Worm (Caenorhabditis elegans): ENCODE measurements around the gene hpo-9.

DNA sequence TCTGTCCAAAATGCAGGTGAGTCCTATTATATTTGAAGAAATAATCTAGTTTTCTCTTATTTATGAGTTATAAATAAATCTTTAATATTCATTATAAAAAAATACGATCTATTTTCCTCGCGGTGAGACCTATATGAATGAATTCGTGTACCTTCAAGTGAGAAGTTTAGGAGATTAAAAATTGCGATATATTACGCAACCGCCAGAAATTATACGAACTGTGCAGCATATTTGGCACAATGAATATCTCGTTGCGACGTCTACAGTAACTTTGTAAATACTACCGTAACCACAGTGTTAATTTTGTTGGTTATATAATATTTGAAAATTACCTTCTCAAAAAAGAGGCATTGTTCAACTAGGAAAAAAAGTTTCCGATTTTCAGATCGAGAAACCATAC, 12.6 kb downstream of the hpo-9 start:
- TF ChIP-seq ceh-36 (tag; optimal IDR thresholded peaks at IDR 0.05): no peak
- no peak for TF ChIP-seq flt-1 (GFP tag; IDR thresholded peaks at IDR 0.05)
- no peak for TF ChIP-seq F13C5.2 (tag; optimal IDR thresholded peaks at IDR 0.05)
- TF ChIP-seq ama-1 (optimal IDR thresholded peaks at IDR 0.05): no peak
- TF ChIP-seq hmbx-1 (tag; optimal IDR thresholded peaks at IDR 0.05): no peak
- no peak for TF ChIP-seq tbx-11 (GFP tag; IDR thresholded peaks at IDR 0.05)
- TF ChIP-seq B0310.2 (tag; optimal IDR thresholded peaks at IDR 0.05): no peak
- no peak for TF ChIP-seq scrt-1 (GFP tag; IDR thresholded peaks at IDR 0.05)
- no peak for TF ChIP-seq hnd-1 (tag; optimal IDR thresholded peaks at IDR 0.05)
- TF ChIP-seq ceh-13 (GFP tag; optimal IDR thresholded peaks at IDR 0.05): no peak
- TF ChIP-seq aly-1 (tag; optimal IDR thresholded peaks at IDR 0.05): no peak
- no peak for TF ChIP-seq pes-1 (GFP tag; IDR thresholded peaks at IDR 0.05)
- TF ChIP-seq hmg-4 (GFP tag; optimal IDR thresholded peaks at IDR 0.05): no peak
- TF ChIP-seq ets-7 (tag; optimal IDR thresholded peaks at IDR 0.05): no peak
